Worm (Caenorhabditis elegans) whole organism, L1 larva: ENCODE measurements around the gene C10C6.13.

Experiments
- blmp-1 ChIP-seq: fragments of 150-350 bp; optimal IDR thresholded peaks from 2 replicates; lab custom pipeline; 2014; ENCODE audit warnings: missing biosample characterization, missing genetic modification characterization
- ceh-82 ChIP-seq, 3 experiments: fragments of 150-350 bp in 1 of 3; sonication (generic microtip) in 2 of 3; optimal IDR thresholded peaks; 2 replicates each; lab custom pipeline; 2014 to 2017; ENCODE audit warnings: missing biosample characterization in 3 of 3, missing genetic modification characterization in 3 of 3
- fkh-10 ChIP-seq: sonication (generic microtip); optimal IDR thresholded peaks from 2 replicates; lab custom pipeline; 2017; ENCODE audit warnings: missing biosample characterization, missing genetic modification reagents, missing genetic modification characterization
- fos-1 ChIP-seq: fragments of 150-350 bp; optimal IDR thresholded peaks from 2 replicates; lab custom pipeline; 2014; ENCODE audit warnings: missing biosample characterization, missing genetic modification characterization
- lin-13 ChIP-seq: fragments of 150-350 bp; optimal IDR thresholded peaks from 2 replicates; lab custom pipeline; 2014; ENCODE audit warnings: missing biosample characterization, missing genetic modification reagents, missing genetic modification characterization
- lin-15B ChIP-seq: fragments of 150-350 bp; sonication (generic microtip); optimal IDR thresholded peaks from 3 replicates; lab custom pipeline; 2014; ENCODE audit warnings: missing biosample characterization, missing genetic modification characterization
- lir-3 ChIP-seq: sonication (generic microtip); optimal IDR thresholded peaks from 2 replicates; lab custom pipeline; 2016; ENCODE audit warnings: mild to moderate bottlenecking, missing genetic modification characterization, moderate library complexity, missing compliant biosample characterization; ENCODE audit not compliant: poor library complexity
- mdl-1 ChIP-seq, 2 experiments: fragments of 150-350 bp; optimal IDR thresholded peaks; 2 replicates each; lab custom pipeline; 2014 to 2017; ENCODE audit warnings: missing biosample characterization in 2 of 2, missing genetic modification characterization in 2 of 2, inconsistent platforms in 1 of 2
- nhr-12 ChIP-seq: sonication (generic microtip); optimal IDR thresholded peaks from 2 replicates; lab custom pipeline; 2017; ENCODE audit warnings: missing biosample characterization, missing genetic modification characterization
- nhr-237 ChIP-seq: fragments of 150-350 bp; optimal IDR thresholded peaks from 2 replicates; lab custom pipeline; 2014; ENCODE audit warnings: missing biosample characterization, missing genetic modification characterization
- sox-4 ChIP-seq: sonication (generic microtip); optimal IDR thresholded peaks from 2 replicates; lab custom pipeline; 2016; ENCODE audit warnings: missing genetic modification characterization, missing compliant biosample characterization
- tbx-2 ChIP-seq: sonication (generic microtip); optimal IDR thresholded peaks from 2 replicates; lab custom pipeline; 2016; ENCODE audit warnings: missing genetic modification characterization, missing compliant biosample characterization

ce11 chrIV:11465125-11465524 lies 4.4 kb downstream of the C10C6.13 start, which contains the start of gene C10C6.3:
- TF ChIP-seq nhr-12 (tag; lab: Kevin White, UChicago) = no peak
- TF ChIP-seq sox-4 = no peak
- TF ChIP-seq blmp-1 (tag; lab: Kevin White, UChicago) = no peak
- TF ChIP-seq lin-15B (tag; lab: Kevin White, UChicago) = no peak
- no peak for TF ChIP-seq fos-1
- no peak for TF ChIP-seq nhr-237
- no peak for TF ChIP-seq lir-3 (tag; lab: Kevin White, UChicago)
- no peak for TF ChIP-seq tbx-2 (tag; lab: Kevin White, UChicago)
- no peak for TF ChIP-seq ceh-82 (tag; optimal IDR thresholded peaks at IDR 0.05; lab: Kevin White, UChicago)
- no peak for TF ChIP-seq mdl-1 (tag; optimal IDR thresholded peaks at IDR 0.05; lab: Kevin White, UChicago)
- no peak for TF ChIP-seq lin-13 (GFP tag; lab: Kevin White, UChicago)
- TF ChIP-seq fkh-10 (GFP tag; lab: Kevin White, UChicago) = no peak
